Fruit fly (Drosophila melanogaster): Measurements from ENCODE around the gene Ptip.

Gene Ptip

DNA sequence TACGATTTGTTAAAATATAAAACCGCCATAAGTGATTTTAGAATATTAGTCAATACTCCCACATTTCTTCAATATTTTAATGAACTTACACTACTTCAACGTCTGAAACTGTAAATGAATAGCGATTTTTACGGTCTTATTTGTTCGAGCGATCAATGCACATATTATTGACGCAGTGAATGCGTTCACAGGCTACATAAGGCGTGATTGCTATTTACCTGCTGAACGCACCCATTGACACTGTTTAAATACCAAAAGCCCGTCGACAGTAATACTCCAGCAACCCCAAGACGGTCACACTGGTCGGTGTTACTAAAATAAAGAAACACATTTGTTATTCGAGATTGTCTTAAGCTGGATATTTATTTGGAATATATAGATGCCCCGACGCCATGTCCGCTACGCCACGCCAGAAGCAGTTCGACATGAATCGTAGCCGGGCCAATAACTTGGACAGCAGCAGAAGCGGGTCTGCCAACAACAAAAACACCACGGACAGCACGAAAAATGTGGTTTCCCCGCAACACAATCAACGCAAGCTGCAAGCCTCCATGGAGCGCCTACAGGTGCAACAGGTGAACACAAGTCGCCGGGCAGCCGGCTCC is 22.1 kb upstream of the Ptip start, which contains the start of gene CG6833 (continued):
- TF ChIP-seq ham (GFP tag; IDR thresholded peaks at IDR 0.05) (0 out of 2 replicates have a peak, but pooled peaks have one; percentile 15), btn (GFP tag; optimal IDR thresholded peaks at IDR 0.05) (no peak), CG7372 (GFP tag; IDR thresholded peaks at IDR 0.05) (peak; percentile 76), CG3407 (GFP tag; optimal IDR thresholded peaks at IDR 0.05) (no peak), CG8290 (GFP tag; optimal IDR thresholded peaks at IDR 0.05) (peak; percentile 65), CG8290 (tag; optimal IDR thresholded peaks at IDR 0.05) (peak in 1 of 2 experiments; percentile 92), Drgx (GFP tag; IDR thresholded peaks at IDR 0.05) (peak; percentile 57), CG33213 (GFP tag; optimal IDR thresholded peaks at IDR 0.05) (peak; percentile 87), CG34376 (GFP tag; optimal IDR thresholded peaks at IDR 0.05) (peak; percentile 5), Mrtf (GFP tag; IDR thresholded peaks at IDR 0.05) (peak; percentile 77; the same call in 2 of the 3 replicates), CG8359 (GFP tag; optimal IDR thresholded peaks at IDR 0.05; ENCODE audit: borderline replicate concordance) (no peak), stc (GFP tag; IDR thresholded peaks at IDR 0.05) (0 out of 2 replicates have a peak, but pooled peaks have one; percentile 17), schlank (tag; optimal IDR thresholded peaks at IDR 0.05) (peak; percentile 35), CG10321 (GFP tag; IDR thresholded peaks at IDR 0.05) (no peak), ERR (GFP tag; optimal IDR thresholded peaks at IDR 0.05) (peak; percentile 39), CG6175 (GFP tag; IDR thresholded peaks at IDR 0.05) (0 out of 3 replicates have a peak, but pooled peaks have one; percentile 62), CG11695 (GFP tag; IDR thresholded peaks at IDR 0.05) (0 out of 3 replicates have a peak, but pooled peaks have one; percentile 29), NC2α (GFP tag; optimal IDR thresholded peaks at IDR 0.05) (no peak), pzg (GFP tag; optimal IDR thresholded peaks at IDR 0.05) (peak; percentile 84), CG1603 (tag; optimal IDR thresholded peaks at IDR 0.05) (peak; percentile 83), CG12071 (GFP tag; optimal IDR thresholded peaks at IDR 0.05) (peak; percentile 57), E2f1 (GFP tag; IDR thresholded peaks at IDR 0.05) (peak; percentile 74), CG34422 (GFP tag; IDR thresholded peaks at IDR 0.05) (peak; percentile 88), CG11247 (GFP tag; IDR thresholded peaks at IDR 0.05) (peak; percentile 82), eve (GFP tag; optimal IDR thresholded peaks at IDR 0.05) (no peak), CG7556 (GFP tag; optimal IDR thresholded peaks at IDR 0.05) (peak; percentile 4), Chrac-16 (GFP tag; optimal IDR thresholded peaks at IDR 0.05) (peak; percentile 51), D (optimal IDR thresholded peaks at IDR 0.05) (no peak), D (GFP tag; optimal IDR thresholded peaks at IDR 0.05) (peak; percentile 58), Dbx (GFP tag; IDR thresholded peaks at IDR 0.05) (peak; percentile 86), sim (GFP tag; IDR thresholded peaks at IDR 0.05) (no peak), CG12104 (GFP tag; optimal IDR thresholded peaks at IDR 0.05) (peak; percentile 7), eyg (GFP tag; optimal IDR thresholded peaks at IDR 0.05) (peak; percentile 84), fd96Cb (tag; optimal IDR thresholded peaks at IDR 0.05) (peak; percentile 59), CG1647 (GFP tag; optimal IDR thresholded peaks at IDR 0.05) (peak; percentile 84), Nf-YC (tag; optimal IDR thresholded peaks at IDR 0.05) (peak; percentile 50), CG16863 (GFP tag; optimal IDR thresholded peaks at IDR 0.05) (peak; percentile 59), Scr (GFP tag; IDR thresholded peaks at IDR 0.05; ENCODE audit: partially characterized antibody) (no peak), Neu2 (GFP tag; optimal IDR thresholded peaks at IDR 0.05; ENCODE audit: borderline replicate concordance) (no peak), CTCF (GFP tag; optimal IDR thresholded peaks at IDR 0.05) (no peak), Sry-δ (GFP tag; optimal IDR thresholded peaks at IDR 0.05) (peak; percentile 53), amos (GFP tag; IDR thresholded peaks at IDR 0.05; ENCODE audit: partially characterized antibody) (no peak), bbx (GFP tag; IDR thresholded peaks at IDR 0.05; ENCODE audit: partially characterized antibody) (0 out of 2 replicates have a peak, but pooled peaks have one; percentile 39), zf30C (GFP tag; optimal IDR thresholded peaks at IDR 0.05) (no peak), vvl (GFP tag; IDR thresholded peaks at IDR 0.05) (peak; percentile 91), CG10267 (tag; optimal IDR thresholded peaks at IDR 0.05) (peak; percentile 54), CG7271 (tag; optimal IDR thresholded peaks at IDR 0.05) (peak; percentile 68), CG17328 (GFP tag; IDR thresholded peaks at IDR 0.05) (peak; percentile 58), so (GFP tag; IDR thresholded peaks at IDR 0.05) (peak; percentile 71; the same call in 1 of the 3 replicates), Abd-B (GFP tag; optimal IDR thresholded peaks at IDR 0.05) (peak; percentile 69)
